Fruit fly (Drosophila melanogaster) whole organism, embryonic: ENCODE results near the gene CG7276.
A peak's percentile ranks its signal among the peaks of the same experiment; 100 is the strongest.

Experiments used
- Ada2b ChIP-seq: fragments of 200-800 bp; sonication (Bioruptor generic); IDR thresholded peaks from 2 replicates; pipeline ENCODE4 v1.3.6; 2022; ENCODE audit warnings: missing biosample characterization, missing genetic modification characterization
- B-H1 ChIP-seq: fragments of 200-800 bp; sonication (Bioruptor generic); IDR thresholded peaks from 3 replicates; pipeline ENCODE4 v1.3.6; 2022; ENCODE audit warnings: missing biosample characterization, missing genetic modification characterization
- B-H2 ChIP-seq: fragments of 200-800 bp; sonication (Bioruptor generic); optimal IDR thresholded peaks from 2 replicates; lab custom pipeline; 2018; ENCODE audit warnings: missing biosample characterization, mild to moderate bottlenecking, missing genetic modification characterization
- C15 ChIP-seq: fragments of 200-800 bp; sonication (Bioruptor generic); IDR thresholded peaks from 3 replicates; pipeline ENCODE4 v1.3.6; 2022; ENCODE audit warnings: missing biosample characterization, missing genetic modification characterization
- CG10209 ChIP-seq: fragments of 200-800 bp; sonication (Bioruptor generic); optimal IDR thresholded peaks from 3 replicates; lab custom pipeline; 2017; ENCODE audit warnings: missing biosample characterization, mild to moderate bottlenecking, missing genetic modification characterization, missing genetic modification reagents
- CG10462 ChIP-seq: fragments of 200-800 bp; sonication (Bioruptor generic); optimal IDR thresholded peaks from 2 replicates; lab custom pipeline; 2016; ENCODE audit warnings: missing biosample characterization, missing genetic modification characterization
- CG13894 ChIP-seq: fragments of 200-800 bp; sonication (Bioruptor generic); optimal IDR thresholded peaks from 3 replicates; lab custom pipeline; 2018; ENCODE audit warnings: missing biosample characterization, mild to moderate bottlenecking, missing genetic modification characterization, moderate library complexity
- CG14710 ChIP-seq: fragments of 200-800 bp; sonication (Bioruptor generic); optimal IDR thresholded peaks from 3 replicates; lab custom pipeline; 2019; ENCODE audit warnings: missing biosample characterization, mild to moderate bottlenecking, missing genetic modification characterization, moderate library complexity
- CG15514 ChIP-seq: fragments of 200-800 bp; sonication (Bioruptor generic); optimal IDR thresholded peaks from 3 replicates; lab custom pipeline; 2017; ENCODE audit warnings: missing biosample characterization, missing genetic modification characterization, mild to moderate bottlenecking, moderate library complexity, missing genetic modification reagents
- CG1602 ChIP-seq: fragments of 200-800 bp; sonication (Bioruptor generic); optimal IDR thresholded peaks from 3 replicates; lab custom pipeline; 2016; ENCODE audit warnings: missing biosample characterization, missing genetic modification characterization
- CG17385 ChIP-seq: fragments of 200-800 bp; sonication (Bioruptor generic); optimal IDR thresholded peaks from 3 replicates; lab custom pipeline; 2018; ENCODE audit warnings: missing biosample characterization, mild to moderate bottlenecking, missing genetic modification characterization
- CG30403 ChIP-seq: fragments of 200-800 bp; sonication (Bioruptor generic); optimal IDR thresholded peaks from 3 replicates; lab custom pipeline; 2016; ENCODE audit warnings: missing biosample characterization, missing genetic modification characterization
- CG3995 ChIP-seq: fragments of 200-800 bp; sonication (Bioruptor generic); optimal IDR thresholded peaks from 3 replicates; lab custom pipeline; 2016; ENCODE audit warnings: missing biosample characterization, missing genetic modification characterization
- CG42726 ChIP-seq: fragments of 200-800 bp; sonication (Bioruptor generic); IDR thresholded peaks from 2 replicates; pipeline ENCODE4 v1.3.6; 2022; ENCODE audit warnings: missing biosample characterization, missing genetic modification characterization; ENCODE audit not compliant: partially characterized antibody
- CG4707 ChIP-seq: fragments of 200-800 bp; sonication (Bioruptor generic); optimal IDR thresholded peaks from 2 replicates; lab custom pipeline; 2018; ENCODE audit warnings: missing biosample characterization, mild to moderate bottlenecking, missing genetic modification characterization, moderate library complexity
- CG4730 ChIP-seq: fragments of 200-800 bp; sonication (Bioruptor generic); IDR thresholded peaks from 2 replicates; pipeline ENCODE4 v1.3.6; 2022; ENCODE audit warnings: missing biosample characterization, missing genetic modification characterization
- CG6813 ChIP-seq: fragments of 200-800 bp; sonication (Bioruptor generic); optimal IDR thresholded peaks from 2 replicates; lab custom pipeline; 2017; ENCODE audit warnings: missing biosample characterization, missing genetic modification characterization, mild to moderate bottlenecking, moderate library complexity, missing genetic modification reagents
- CG7271 ChIP-seq: fragments of 200-800 bp; sonication (Bioruptor generic); optimal IDR thresholded peaks from 2 replicates; lab custom pipeline; 2018; ENCODE audit warnings: missing biosample characterization, mild to moderate bottlenecking, missing genetic modification characterization, moderate library complexity
- CG9609 ChIP-seq: fragments of 200-800 bp; sonication (Bioruptor generic); optimal IDR thresholded peaks from 3 replicates; lab custom pipeline; 2016; ENCODE audit warnings: missing biosample characterization, missing genetic modification characterization
- CG9797 ChIP-seq: fragments of 200-800 bp; sonication (Bioruptor generic); optimal IDR thresholded peaks from 3 replicates; lab custom pipeline; 2018; ENCODE audit warnings: missing biosample characterization, mild to moderate bottlenecking, missing genetic modification characterization
- CG9817 ChIP-seq: fragments of 200-800 bp; sonication (Bioruptor generic); optimal IDR thresholded peaks from 2 replicates; lab custom pipeline; 2018; ENCODE audit warnings: missing biosample characterization, mild to moderate bottlenecking, missing genetic modification characterization, moderate library complexity
- CG9932 ChIP-seq: fragments of 200-800 bp; sonication (Bioruptor generic); IDR thresholded peaks from 2 replicates; pipeline ENCODE4 v1.3.6; 2022; ENCODE audit warnings: missing biosample characterization, missing genetic modification characterization
- D19A ChIP-seq: fragments of 200-800 bp; optimal IDR thresholded peaks from 3 replicates; lab custom pipeline; 2019; ENCODE audit warnings: missing biosample characterization, mild to moderate bottlenecking, missing genetic modification characterization, moderate library complexity
- Dek ChIP-seq: fragments of 200-800 bp; sonication (Bioruptor generic); optimal IDR thresholded peaks from 3 replicates; lab custom pipeline; 2019; ENCODE audit warnings: missing biosample characterization, mild to moderate bottlenecking, missing genetic modification characterization, moderate library complexity
- Dip3 ChIP-seq: fragments of 200-800 bp; sonication (Bioruptor generic); optimal IDR thresholded peaks from 3 replicates; lab custom pipeline; 2016; ENCODE audit warnings: missing biosample characterization, missing genetic modification characterization
- HLH4C ChIP-seq: fragments of 200-800 bp; sonication (Bioruptor generic); IDR thresholded peaks from 3 replicates; pipeline ENCODE4 v1.3.6; 2022; ENCODE audit warnings: missing biosample characterization, missing genetic modification characterization; ENCODE audit not compliant: partially characterized antibody
- HLHmδ ChIP-seq: fragments of 200-800 bp; sonication (Bioruptor generic); optimal IDR thresholded peaks from 2 replicates; lab custom pipeline; 2018; ENCODE audit warnings: missing biosample characterization, mild to moderate bottlenecking, missing genetic modification characterization, moderate library complexity
- Ptx1 ChIP-seq: fragments of 200-800 bp; sonication (Bioruptor generic); IDR thresholded peaks from 2 replicates; pipeline ENCODE4 v1.3.6; 2022; ENCODE audit warnings: missing biosample characterization, missing genetic modification characterization
- Stat92E ChIP-seq, 3 experiments: fragments of >200 bp in 2 of 3; fragments of 200-800 bp in 1 of 3; sonication (Bioruptor generic) in 1 of 3; optimal IDR thresholded peaks; 2 replicates each; lab custom pipeline; 2017 to 2019; ENCODE audit warnings: missing biosample characterization in 3 of 3, missing genetic modification characterization in 3 of 3, mild to moderate bottlenecking in 1 of 3, moderate library complexity in 1 of 3
- Xrp1 ChIP-seq: fragments of 200-800 bp; sonication (Bioruptor generic); IDR thresholded peaks from 2 replicates; pipeline ENCODE4 v1.3.6; 2022; ENCODE audit warnings: missing biosample characterization, missing genetic modification characterization
- bsh ChIP-seq, 2 experiments: fragments of 200-800 bp; sonication (Bioruptor generic); optimal IDR thresholded peaks; 2 replicates each; lab custom pipeline; 2017 to 2018; ENCODE audit warnings: mild to moderate bottlenecking in 2 of 2, missing biosample characterization in 2 of 2, missing genetic modification characterization in 2 of 2, moderate library complexity in 1 of 2
- cad ChIP-seq: fragments of >200 bp; optimal IDR thresholded peaks from 2 replicates; lab custom pipeline; 2017; ENCODE audit warnings: missing biosample characterization, missing genetic modification characterization
- ci ChIP-seq: fragments of 200-800 bp; sonication (Bioruptor generic); IDR thresholded peaks from 3 replicates; pipeline ENCODE4 v1.3.6; 2022; ENCODE audit warnings: missing biosample characterization, missing genetic modification characterization
- cwo ChIP-seq: fragments of 200-800 bp; sonication (Bioruptor generic); optimal IDR thresholded peaks from 3 replicates; lab custom pipeline; 2017; ENCODE audit warnings: missing biosample characterization, missing genetic modification characterization, mild to moderate bottlenecking, moderate library complexity, missing genetic modification reagents
- dysf ChIP-seq: fragments of 200-800 bp; sonication (Bioruptor generic); IDR thresholded peaks from 3 replicates; pipeline ENCODE4 v1.3.6; 2022; ENCODE audit warnings: missing biosample characterization, missing genetic modification characterization
- grn ChIP-seq: fragments of 200-800 bp; sonication (Bioruptor generic); optimal IDR thresholded peaks from 3 replicates; lab custom pipeline; 2017; ENCODE audit warnings: missing biosample characterization, missing genetic modification characterization
- ham ChIP-seq: fragments of 200-800 bp; sonication (Bioruptor generic); IDR thresholded peaks from 2 replicates; pipeline ENCODE4 v1.3.6; 2022; ENCODE audit warnings: missing biosample characterization, missing genetic modification characterization
- hkb ChIP-seq, 2 experiments: fragments of 200-800 bp in 1 of 2; fragments of >200 bp in 1 of 2; sonication (Bioruptor generic) in 1 of 2; IDR thresholded peaks in 1 of 2; optimal IDR thresholded peaks in 1 of 2; 2 replicates each; pipeline versions ENCODE4 v1.3.6 to Lab custom; 2017 to 2022; ENCODE audit warnings: missing biosample characterization in 1 of 2, missing genetic modification characterization in 1 of 2
- peb ChIP-seq: fragments of 200-800 bp; sonication (Bioruptor generic); IDR thresholded peaks from 2 replicates; pipeline ENCODE4 v1.3.6; 2022; ENCODE audit warnings: missing biosample characterization, missing genetic modification characterization
- pfk ChIP-seq: fragments of 200-800 bp; sonication (Bioruptor generic); optimal IDR thresholded peaks from 2 replicates; lab custom pipeline; 2018; ENCODE audit warnings: missing biosample characterization, mild to moderate bottlenecking, missing genetic modification characterization, moderate library complexity
- pita ChIP-seq: fragments of 200-800 bp; sonication (Bioruptor generic); optimal IDR thresholded peaks from 2 replicates; lab custom pipeline; 2017; ENCODE audit warnings: missing biosample characterization, mild to moderate bottlenecking, missing genetic modification characterization
- rib ChIP-seq: fragments of 200-800 bp; sonication (Bioruptor generic); IDR thresholded peaks from 2 replicates; pipeline ENCODE4 v1.3.6; 2022; ENCODE audit warnings: missing biosample characterization, missing genetic modification characterization
- unc-4 ChIP-seq: fragments of 200-800 bp; sonication (Bioruptor generic); IDR thresholded peaks from 2 replicates; pipeline ENCODE4 v1.3.6; 2022; ENCODE audit warnings: missing biosample characterization, missing genetic modification characterization; ENCODE audit not compliant: partially characterized antibody
- vfl ChIP-seq: fragments of 200-800 bp; sonication (Bioruptor generic); optimal IDR thresholded peaks from 2 replicates; lab custom pipeline; 2016; ENCODE audit warnings: missing biosample characterization, missing genetic modification characterization
- vvl ChIP-seq: fragments of 200-800 bp; sonication (Bioruptor generic); IDR thresholded peaks from 2 replicates; pipeline ENCODE4 v1.3.6; 2022; ENCODE audit warnings: missing biosample characterization, missing genetic modification characterization
- wdn ChIP-seq: fragments of 200-800 bp; sonication (Bioruptor generic); IDR thresholded peaks from 2 replicates; pipeline ENCODE4 v1.3.6; 2022; ENCODE audit warnings: missing biosample characterization, missing genetic modification characterization
- zfh1 ChIP-seq: fragments of 200-800 bp; sonication (Bioruptor generic); IDR thresholded peaks from 3 replicates; pipeline ENCODE4 v1.3.6; 2022; ENCODE audit warnings: missing biosample characterization, missing genetic modification characterization

The CG7276 gene

DNA sequence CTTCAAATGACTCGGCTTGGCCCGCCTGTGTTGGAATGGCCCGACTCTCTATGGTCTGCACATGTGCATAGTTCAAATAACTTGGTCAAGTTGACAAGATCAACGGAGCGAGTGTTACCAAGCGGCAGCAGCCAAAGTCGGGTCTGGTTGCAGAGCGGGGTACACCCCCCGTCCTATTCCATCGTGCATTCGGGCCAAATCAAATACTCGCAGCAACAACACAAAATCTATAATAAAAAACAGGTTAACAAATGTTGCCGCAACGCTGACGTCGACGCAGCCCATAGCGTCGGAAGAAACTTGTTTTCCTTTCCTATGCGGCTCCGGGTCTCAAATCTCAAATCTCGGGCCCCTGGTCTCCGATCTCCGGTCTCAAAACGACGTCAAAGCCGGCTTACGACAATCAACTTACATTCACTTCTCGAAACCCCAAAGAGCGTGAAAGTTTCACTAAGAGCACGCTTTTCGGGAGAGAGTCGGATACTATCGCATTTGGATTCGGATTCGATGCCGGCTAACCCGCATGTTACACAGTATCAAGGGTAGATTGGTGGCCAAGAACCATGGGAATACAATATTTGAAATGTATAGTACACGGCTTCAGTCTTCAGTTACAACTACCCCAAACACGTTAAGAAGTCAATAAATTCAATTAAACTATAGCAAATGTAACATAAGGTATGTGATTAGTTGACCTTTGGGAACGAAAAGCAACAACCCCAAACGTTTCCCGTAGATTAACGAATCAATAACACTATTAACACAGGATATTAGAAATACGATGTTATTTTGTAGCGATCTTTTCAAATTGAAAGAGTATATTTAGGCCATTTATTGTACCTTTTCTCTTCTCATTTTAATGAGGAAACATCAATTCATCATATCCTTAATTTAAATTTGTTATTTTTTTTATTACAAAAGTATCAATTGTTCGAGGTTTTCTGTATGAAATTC, 36.5 kb downstream of the CG7276 start (continued):
- TF ChIP-seq HLH4C (GFP tag; lab: Robert Waterston, UW) (no peak), CG17385 (GFP tag; lab: Kevin White, UChicago) (peak; percentile 75), Dek (tag; lab: Kevin White, UChicago) (peak; percentile 70), cad (GFP tag; lab: Kevin White, UChicago) (no peak), CG15514 (GFP tag; lab: Kevin White, UChicago) (no peak), CG9797 (no peak), C15 (GFP tag; lab: Robert Waterston, UW) (no peak), CG1602 (GFP tag; lab: Kevin White, UChicago) (peak; percentile 72), CG9817 (tag; lab: Kevin White, UChicago) (peak; percentile 57), Dip3 (peak; percentile 56), CG3995 (GFP tag; lab: Kevin White, UChicago) (no peak), Ptx1 (GFP tag; lab: Robert Waterston, UW) (peak; percentile 34; the same call in 1 of the 2 replicates), B-H1 (no peak; the same call in 2 of the 3 replicates), bsh (GFP tag; optimal IDR thresholded peaks at IDR 0.05; lab: Kevin White, UChicago) (peak; percentile 17 to 40), CG4707 (GFP tag; lab: Kevin White, UChicago) (no peak), D19A (tag; lab: Kevin White, UChicago) (peak; percentile 39), peb (GFP tag; lab: Robert Waterston, UW) (no peak), unc-4 (GFP tag; lab: Robert Waterston, UW) (no peak), CG10462 (peak; percentile 49), vfl (GFP tag; lab: Kevin White, UChicago) (peak; percentile 23), CG13894 (tag; lab: Kevin White, UChicago) (peak; percentile 3), ci (peak; percentile 61; the same call in 2 of the 3 replicates), B-H2 (GFP tag; lab: Kevin White, UChicago) (no peak), CG6813 (GFP tag; lab: Kevin White, UChicago) (no peak), hkb (optimal IDR thresholded peaks at IDR 0.05; lab: Kevin White, UChicago) (no peak), hkb (GFP tag; IDR thresholded peaks at IDR 0.05; lab: Robert Waterston, UW) (0 out of 2 replicates have a peak, but pooled peaks have one; percentile 35), vvl (peak; percentile 11; the same call in 1 of the 2 replicates), CG7271 (tag; lab: Kevin White, UChicago) (no peak), Xrp1 (peak; percentile 14; the same call in 1 of the 2 replicates), Ada2b (GFP tag; lab: Robert Waterston, UW) (peak; percentile 7; the same call in 1 of the 2 replicates), CG9609 (GFP tag; lab: Kevin White, UChicago) (peak; percentile 52), CG9932 (GFP tag; lab: Robert Waterston, UW) (peak; percentile 66), pita (GFP tag; lab: Kevin White, UChicago) (no peak), CG30403 (GFP tag; lab: Kevin White, UChicago) (peak; percentile 87), CG10209 (peak; percentile 76), ham (GFP tag; lab: Robert Waterston, UW) (no peak), pfk (GFP tag; lab: Kevin White, UChicago) (no peak), CG4730 (no peak), CG14710 (tag; lab: Kevin White, UChicago) (peak; percentile 65), grn (GFP tag; lab: Kevin White, UChicago) (no peak), rib (GFP tag; lab: Robert Waterston, UW) (no peak), zfh1 (GFP tag; lab: Robert Waterston, UW) (0 out of 3 replicates have a peak, but pooled peaks have one; percentile 7), CG42726 (GFP tag; lab: Robert Waterston, UW) (no peak), wdn (GFP tag; lab: Robert Waterston, UW) (no peak), dysf (GFP tag; lab: Robert Waterston, UW) (0 out of 3 replicates have a peak, but pooled peaks have one; percentile 37), Stat92E (GFP tag; optimal IDR thresholded peaks at IDR 0.05; lab: Kevin White, UChicago) (no peak), HLHmδ (peak; percentile 13), cwo (GFP tag; lab: Kevin White, UChicago) (peak; percentile 43)
